Worm (Caenorhabditis elegans): ENCODE measurements around the gene nlp-59.

DNA sequence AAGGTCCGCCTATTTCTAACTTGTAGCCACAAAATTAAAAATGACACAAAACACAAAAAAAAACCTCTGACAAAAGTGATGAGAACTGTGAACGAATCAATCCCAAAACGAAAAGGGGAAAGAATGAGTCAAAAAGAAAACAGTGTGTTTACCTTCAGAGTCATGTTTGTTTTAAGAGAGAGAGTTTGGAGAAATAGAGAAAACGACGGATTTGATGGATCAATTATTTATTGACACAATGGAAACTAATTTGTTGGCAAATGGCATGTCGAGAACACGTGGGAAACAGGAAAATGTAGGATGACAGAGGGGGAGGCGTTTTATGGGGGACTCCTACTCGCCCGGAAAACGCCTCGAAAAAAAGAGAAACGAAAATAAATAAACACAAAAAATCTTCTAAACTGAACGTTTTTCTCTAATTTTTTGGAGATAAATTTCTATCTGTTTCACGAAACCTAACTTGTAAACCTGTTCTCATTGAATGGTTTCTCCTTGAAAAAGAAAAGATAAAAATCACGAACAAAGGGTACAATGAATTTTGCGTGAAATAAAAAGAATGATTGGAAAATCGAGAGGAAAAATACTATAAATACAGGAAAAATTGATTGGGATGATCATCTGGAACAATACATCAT is 45.7 kb downstream of the nlp-59 start:
- TF ChIP-seq fos-1 (tag; optimal IDR thresholded peaks at IDR 0.05) (no peak), ztf-11 (tag; optimal IDR thresholded peaks at IDR 0.05) (no peak), rnt-1 (tag; optimal IDR thresholded peaks at IDR 0.05) (no peak), nhr-90 (tag; optimal IDR thresholded peaks at IDR 0.05; ENCODE audit: poor library complexity) (no peak), ztf-4 (tag; optimal IDR thresholded peaks at IDR 0.05) (no peak), sox-4 (tag; optimal IDR thresholded peaks at IDR 0.05) (no peak), unc-130 (tag; optimal IDR thresholded peaks at IDR 0.05) (no peak)

Data from whole organism, L1 larva.